Worm (Caenorhabditis elegans) whole organism, L1 larva: Measurements from ENCODE around the gene C49C8.2.
A peak's percentile ranks its signal among the peaks of the same experiment; 100 is the strongest.

Experiments used
- C04F5.9 ChIP-seq: sonication (generic microtip); optimal IDR thresholded peaks from 2 replicates; lab custom pipeline; 2016; ENCODE audit warnings: missing genetic modification characterization, missing compliant biosample characterization
- F16B12.6 ChIP-seq: fragments of 150-350 bp; optimal IDR thresholded peaks from 2 replicates; lab custom pipeline; 2014; ENCODE audit warnings: missing biosample characterization, missing genetic modification characterization
- Y116A8C.19 ChIP-seq: sonication (generic microtip); optimal IDR thresholded peaks from 2 replicates; lab custom pipeline; 2016; ENCODE audit warnings: missing compliant biosample characterization, missing genetic modification characterization, borderline replicate concordance
- alr-1 ChIP-seq: fragments of 200-800 bp; sonication (Bioruptor generic); optimal IDR thresholded peaks from 2 replicates; lab custom pipeline; 2018; ENCODE audit warnings: borderline replicate concordance, mild to moderate bottlenecking, missing genetic modification characterization, missing compliant biosample characterization
- aly-2 ChIP-seq: fragments of 150-350 bp; optimal IDR thresholded peaks from 2 replicates; lab custom pipeline; 2014; ENCODE audit warnings: missing biosample characterization, missing genetic modification characterization
- blmp-1 ChIP-seq: fragments of 150-350 bp; optimal IDR thresholded peaks from 2 replicates; lab custom pipeline; 2014; ENCODE audit warnings: missing biosample characterization, missing genetic modification characterization
- ceh-63 ChIP-seq: fragments of 200-800 bp; sonication (Bioruptor generic); optimal IDR thresholded peaks from 2 replicates; lab custom pipeline; 2018; ENCODE audit warnings: mild to moderate bottlenecking, missing genetic modification characterization, missing compliant biosample characterization
- ceh-8 ChIP-seq: fragments of 200-800 bp; sonication (Bioruptor generic); optimal IDR thresholded peaks from 2 replicates; lab custom pipeline; 2018; ENCODE audit warnings: mild to moderate bottlenecking, missing genetic modification characterization, moderate library complexity, missing compliant biosample characterization
- ceh-82 ChIP-seq, 3 experiments: fragments of 150-350 bp in 1 of 3; sonication (generic microtip) in 2 of 3; optimal IDR thresholded peaks; 2 replicates each; lab custom pipeline; 2014 to 2017; ENCODE audit warnings: missing biosample characterization in 3 of 3, missing genetic modification characterization in 3 of 3
- ceh-88 ChIP-seq: fragments of 200-800 bp; sonication (Bioruptor generic); IDR thresholded peaks from 2 replicates; pipeline ENCODE4 v1.3.6; 2022; ENCODE audit warnings: missing genetic modification characterization, missing compliant biosample characterization
- ceh-90 ChIP-seq: sonication (generic microtip); optimal IDR thresholded peaks from 2 replicates; lab custom pipeline; 2016; ENCODE audit warnings: missing genetic modification characterization, missing compliant biosample characterization
- dpl-1 ChIP-seq, 3 experiments: fragments of 150-350 bp in 2 of 3; sonication (generic microtip) in 1 of 3; optimal IDR thresholded peaks; 2 replicates each; lab custom pipeline; 2014 to 2017; ENCODE audit warnings: missing biosample characterization in 3 of 3, missing genetic modification characterization in 3 of 3, missing genetic modification reagents in 3 of 3
- efl-1 ChIP-seq, 4 experiments: fragments of 150-350 bp; optimal IDR thresholded peaks in 3 of 4; peaks in 1 of 4; 1 replicate in 1 of 4; 2 replicates in 3 of 4; lab custom pipeline; 2014; ENCODE audit warnings: missing biosample characterization in 2 of 4, missing genetic modification characterization in 2 of 4, missing genetic modification reagents in 2 of 4
- elt-2 ChIP-seq: sonication (generic microtip); optimal IDR thresholded peaks from 2 replicates; lab custom pipeline; 2016; ENCODE audit warnings: missing genetic modification characterization, mild to moderate bottlenecking, inconsistent platforms, missing compliant biosample characterization, missing genetic modification reagents
- fkh-4 ChIP-seq: sonication (generic microtip); optimal IDR thresholded peaks from 2 replicates; lab custom pipeline; 2016; ENCODE audit warnings: missing compliant biosample characterization, missing genetic modification characterization, borderline replicate concordance
- fkh-8 ChIP-seq: sonication (generic microtip); optimal IDR thresholded peaks from 2 replicates; lab custom pipeline; 2016; ENCODE audit warnings: mild to moderate bottlenecking, missing genetic modification characterization, missing compliant biosample characterization
- fos-1 ChIP-seq: fragments of 150-350 bp; optimal IDR thresholded peaks from 2 replicates; lab custom pipeline; 2014; ENCODE audit warnings: missing biosample characterization, missing genetic modification characterization
- grh-1 ChIP-seq: fragments of 200-800 bp; sonication (Bioruptor generic); IDR thresholded peaks from 2 replicates; pipeline ENCODE4 v1.3.6; 2022; ENCODE audit warnings: missing genetic modification reagents, missing genetic modification characterization, missing compliant biosample characterization
- hlh-4 ChIP-seq: sonication (generic microtip); optimal IDR thresholded peaks from 2 replicates; lab custom pipeline; 2016; ENCODE audit warnings: mild to moderate bottlenecking, missing genetic modification characterization, missing compliant biosample characterization
- lin-14 ChIP-seq: fragments of 200-800 bp; sonication (Bioruptor generic); optimal IDR thresholded peaks from 2 replicates; lab custom pipeline; 2018; ENCODE audit warnings: mild to moderate bottlenecking, missing genetic modification characterization, moderate library complexity, missing compliant biosample characterization
- lin-35 ChIP-seq, 2 experiments: fragments of 150-350 bp; optimal IDR thresholded peaks; 2 replicates each; lab custom pipeline; 2014; ENCODE audit warnings: missing biosample characterization in 2 of 2, missing genetic modification characterization in 2 of 2, missing genetic modification reagents in 2 of 2
- lin-39 ChIP-seq: fragments of 150-350 bp; optimal IDR thresholded peaks from 2 replicates; lab custom pipeline; 2014; ENCODE audit warnings: missing biosample characterization, missing genetic modification reagents, missing genetic modification characterization
- lsy-2 ChIP-seq, 2 experiments: fragments of 150-350 bp; optimal IDR thresholded peaks; 2 replicates each; lab custom pipeline; 2014; ENCODE audit warnings: missing biosample characterization in 2 of 2, missing genetic modification characterization in 2 of 2
- mab-9 ChIP-seq: fragments of 200-800 bp; sonication (Bioruptor generic); IDR thresholded peaks from 2 replicates; pipeline ENCODE4 v1.3.6; 2022; ENCODE audit warnings: missing genetic modification reagents, missing genetic modification characterization, missing compliant biosample characterization
- mdl-1 ChIP-seq, 2 experiments: fragments of 150-350 bp; optimal IDR thresholded peaks; 2 replicates each; lab custom pipeline; 2014 to 2017; ENCODE audit warnings: missing biosample characterization in 2 of 2, missing genetic modification characterization in 2 of 2, inconsistent platforms in 1 of 2
- mef-2 ChIP-seq: fragments of 150-350 bp; optimal IDR thresholded peaks from 2 replicates; lab custom pipeline; 2014; ENCODE audit warnings: missing biosample characterization, missing genetic modification characterization
- mep-1 ChIP-seq: fragments of 150-350 bp; optimal IDR thresholded peaks from 2 replicates; lab custom pipeline; 2014; ENCODE audit warnings: missing biosample characterization, missing genetic modification characterization
- nhr-11 ChIP-seq: fragments of 150-350 bp; optimal IDR thresholded peaks from 2 replicates; lab custom pipeline; 2014; ENCODE audit warnings: missing biosample characterization, missing genetic modification characterization
- nhr-20 ChIP-seq: sonication (generic microtip); optimal IDR thresholded peaks from 2 replicates; lab custom pipeline; 2016; ENCODE audit warnings: mild to moderate bottlenecking, missing genetic modification characterization, missing compliant biosample characterization
- nhr-237 ChIP-seq: fragments of 150-350 bp; optimal IDR thresholded peaks from 2 replicates; lab custom pipeline; 2014; ENCODE audit warnings: missing biosample characterization, missing genetic modification characterization
- nhr-28 ChIP-seq: fragments of 150-350 bp; optimal IDR thresholded peaks from 2 replicates; lab custom pipeline; 2014; ENCODE audit warnings: missing biosample characterization, missing genetic modification characterization
- nhr-71 ChIP-seq: sonication (generic microtip); optimal IDR thresholded peaks from 2 replicates; lab custom pipeline; 2016; ENCODE audit warnings: mild to moderate bottlenecking, missing genetic modification characterization, moderate library complexity, missing compliant biosample characterization
- nhr-76 ChIP-seq: sonication (generic microtip); optimal IDR thresholded peaks from 2 replicates; lab custom pipeline; 2017; ENCODE audit warnings: missing biosample characterization, missing genetic modification characterization
- nhr-85 ChIP-seq: sonication (generic microtip); peaks from one replicate; lab custom pipeline; 2016; ENCODE audit warnings: missing genetic modification characterization, inconsistent platforms, missing compliant biosample characterization
- nhr-90 ChIP-seq: sonication (generic microtip); optimal IDR thresholded peaks from 2 replicates; lab custom pipeline; 2016; ENCODE audit warnings: mild to moderate bottlenecking, missing genetic modification characterization, missing compliant biosample characterization; ENCODE audit not compliant: poor library complexity
- pax-3 ChIP-seq: fragments of 200-800 bp; sonication (Bioruptor generic); optimal IDR thresholded peaks from 2 replicates; lab custom pipeline; 2018; ENCODE audit warnings: mild to moderate bottlenecking, missing genetic modification characterization, moderate library complexity, missing compliant biosample characterization
- pqm-1 ChIP-seq: sonication (generic microtip); optimal IDR thresholded peaks from 3 replicates; lab custom pipeline; 2017; ENCODE audit warnings: missing biosample characterization, missing genetic modification characterization
- rnt-1 ChIP-seq: sonication (generic microtip); optimal IDR thresholded peaks from 2 replicates; lab custom pipeline; 2016; ENCODE audit warnings: mild to moderate bottlenecking, missing genetic modification characterization, moderate library complexity, missing compliant biosample characterization
- snpc-4 ChIP-seq: fragments of 150-350 bp; optimal IDR thresholded peaks from 2 replicates; lab custom pipeline; 2014; ENCODE audit warnings: missing biosample characterization, missing genetic modification characterization
- snu-23 ChIP-seq: sonication (generic microtip); optimal IDR thresholded peaks from 2 replicates; lab custom pipeline; 2016; ENCODE audit warnings: missing genetic modification characterization, missing compliant biosample characterization
- swsn-7 ChIP-seq: sonication (generic microtip); optimal IDR thresholded peaks from 2 replicates; lab custom pipeline; 2016; ENCODE audit warnings: missing genetic modification characterization, missing compliant biosample characterization
- tbx-2 ChIP-seq: sonication (generic microtip); optimal IDR thresholded peaks from 2 replicates; lab custom pipeline; 2016; ENCODE audit warnings: missing genetic modification characterization, missing compliant biosample characterization
- tlp-1 ChIP-seq: fragments of 150-350 bp; optimal IDR thresholded peaks from 2 replicates; lab custom pipeline; 2014; ENCODE audit warnings: missing biosample characterization, missing genetic modification characterization
- unc-86 ChIP-seq: sonication (generic microtip); optimal IDR thresholded peaks from 2 replicates; lab custom pipeline; 2016; ENCODE audit warnings: missing genetic modification characterization, missing compliant biosample characterization
- unc-98 ChIP-seq: fragments of 200-800 bp; sonication (Bioruptor generic); IDR thresholded peaks from 2 replicates; pipeline ENCODE4 v1.3.6; 2022; ENCODE audit warnings: missing genetic modification characterization, missing compliant biosample characterization
- vab-15 ChIP-seq: sonication (generic microtip); optimal IDR thresholded peaks from 2 replicates; lab custom pipeline; 2017; ENCODE audit warnings: missing genotype, mild to moderate bottlenecking, missing genetic modification characterization, missing compliant biosample characterization
- xbp-1 ChIP-seq: sonication (generic microtip); optimal IDR thresholded peaks from 2 replicates; lab custom pipeline; 2016; ENCODE audit warnings: missing genetic modification characterization, missing compliant biosample characterization
- zip-4 ChIP-seq: fragments of 200-800 bp; sonication (Bioruptor generic); optimal IDR thresholded peaks from 2 replicates; lab custom pipeline; 2018; ENCODE audit warnings: mild to moderate bottlenecking, missing genetic modification characterization, moderate library complexity, missing compliant biosample characterization

C49C8.2 gene

DNA sequence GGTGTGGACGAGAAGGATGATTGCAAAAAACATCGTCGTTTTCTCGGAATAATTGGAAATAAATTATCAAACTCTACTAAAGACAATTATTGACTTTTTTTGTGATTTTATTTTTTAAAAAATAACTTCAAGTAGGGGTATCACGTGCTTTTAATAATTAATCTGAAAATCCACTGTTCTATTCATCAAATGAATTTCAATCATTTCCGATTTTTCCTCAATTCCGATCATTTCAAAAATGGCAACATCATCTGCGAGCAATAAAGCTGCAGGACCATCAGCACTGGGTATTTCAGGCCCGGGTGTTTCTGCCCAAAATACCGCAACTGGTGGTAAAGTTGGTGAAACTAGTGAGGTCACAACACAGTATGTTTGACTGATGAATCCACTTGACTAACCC is 33.8 kb upstream of the C49C8.2 start, which contains the start of the genes F42A9.7 and F42A9.3:
Gene F42A9.7, minus strand, starts transcription at position 101 of the 400 bp plus-strand sequence.
Gene F42A9.3, plus strand, starts transcription at position 214 of the 400 bp plus-strand sequence.
- no peak for TF ChIP-seq lin-39 (tag; lab: Kevin White, UChicago)
- TF ChIP-seq nhr-85 (tag; lab: Kevin White, UChicago), result no peak
- no peak for TF ChIP-seq nhr-237
- no peak for TF ChIP-seq grh-1 (GFP tag; lab: Robert Waterston, UW)
- no peak for TF ChIP-seq pqm-1 (tag; lab: Kevin White, UChicago)
- no peak for TF ChIP-seq mef-2
- TF ChIP-seq ceh-63 (GFP tag; lab: Kevin White, UChicago), result no peak
- no peak for TF ChIP-seq zip-4 (GFP tag; lab: Kevin White, UChicago)
- TF ChIP-seq mdl-1 (tag; optimal IDR thresholded peaks at IDR 0.05; lab: Kevin White, UChicago), result no peak
- no peak for TF ChIP-seq nhr-11 (tag; lab: Kevin White, UChicago)
- TF ChIP-seq nhr-90 (tag; lab: Kevin White, UChicago), result no peak
- no peak for TF ChIP-seq aly-2 (tag; lab: Kevin White, UChicago)
- TF ChIP-seq nhr-20, result no peak
- TF ChIP-seq fkh-4, result no peak
- no peak for TF ChIP-seq fos-1 (tag; lab: Kevin White, UChicago)
- no peak for TF ChIP-seq efl-1 (optimal IDR thresholded peaks at IDR 0.05; lab: Kevin White, UChicago)
- no peak for TF ChIP-seq efl-1 (GFP tag; optimal IDR thresholded peaks at IDR 0.05 in 1 of 2; lab: Kevin White, UChicago)
- TF ChIP-seq vab-15 (tag; lab: Kevin White, UChicago), result no peak
- no peak for TF ChIP-seq rnt-1 (tag; lab: Kevin White, UChicago)
- TF ChIP-seq ceh-8 (GFP tag; lab: Kevin White, UChicago), result no peak

ce11 chrIV:8618698-8619097 is 32.2 kb upstream of the C49C8.2 start, which contains the start of gene F42A9.8:
TSS of gene F42A9.8 (minus strand) at chrIV:8618785.
- TF ChIP-seq xbp-1 (tag; lab: Kevin White, UChicago), result no peak
- TF ChIP-seq swsn-7, result no peak
- TF ChIP-seq lin-14, result peak; percentile 42
- TF ChIP-seq mab-9, result no peak
- no peak for TF ChIP-seq unc-98 (GFP tag; lab: Robert Waterston, UW)
- TF ChIP-seq hlh-4 (tag; lab: Kevin White, UChicago), result no peak
- peak; percentile 18 to 49 for TF ChIP-seq lsy-2 (tag; optimal IDR thresholded peaks at IDR 0.05; lab: Kevin White, UChicago)
- TF ChIP-seq nhr-76 (tag; lab: Kevin White, UChicago), result no peak
- no peak for TF ChIP-seq elt-2
- TF ChIP-seq nhr-28, result no peak
- TF ChIP-seq fkh-8 (tag; lab: Kevin White, UChicago), result no peak
- TF ChIP-seq Y116A8C.19 (tag; lab: Kevin White, UChicago), result no peak
- TF ChIP-seq mep-1 (tag; lab: Kevin White, UChicago), result peak; percentile 21
- TF ChIP-seq grh-1 (GFP tag; lab: Robert Waterston, UW), result no peak
- TF ChIP-seq dpl-1 (GFP tag; optimal IDR thresholded peaks at IDR 0.05; lab: Kevin White, UChicago), result peak in 1 of 3 experiments; percentile 30
- no peak for TF ChIP-seq tbx-2 (tag; lab: Kevin White, UChicago)
- no peak for TF ChIP-seq ceh-88 (GFP tag; lab: Robert Waterston, UW)
- no peak for TF ChIP-seq alr-1 (tag; lab: Kevin White, UChicago)
- TF ChIP-seq ceh-90 (tag; lab: Kevin White, UChicago), result no peak
- TF ChIP-seq blmp-1 (tag; lab: Kevin White, UChicago), result peak; percentile 6
- peak; percentile 31 for TF ChIP-seq nhr-71 (tag; lab: Kevin White, UChicago)
- no peak for TF ChIP-seq F16B12.6
- peak; percentile 35 for TF ChIP-seq snu-23 (GFP tag; lab: Kevin White, UChicago)
- no peak for TF ChIP-seq nhr-90 (tag; lab: Kevin White, UChicago)
- TF ChIP-seq unc-86 (tag; lab: Kevin White, UChicago), result no peak
- TF ChIP-seq C04F5.9 (tag; lab: Kevin White, UChicago), result no peak
- peak; percentile 6 for TF ChIP-seq nhr-20
- no peak for TF ChIP-seq nhr-11 (tag; lab: Kevin White, UChicago)
- TF ChIP-seq ceh-82 (tag; optimal IDR thresholded peaks at IDR 0.05; lab: Kevin White, UChicago), result peak in 1 of 3 experiments; percentile 11
- TF ChIP-seq snpc-4, result no peak
- TF ChIP-seq lin-35 (GFP tag; optimal IDR thresholded peaks at IDR 0.05; lab: Kevin White, UChicago), result peak in 1 of 2 experiments; percentile 42
- peak; percentile 25 to 26 for TF ChIP-seq efl-1 (optimal IDR thresholded peaks at IDR 0.05; lab: Kevin White, UChicago)
- peak; percentile 39 to 85 for TF ChIP-seq efl-1 (GFP tag; optimal IDR thresholded peaks at IDR 0.05 in 1 of 2; lab: Kevin White, UChicago)
- no peak for TF ChIP-seq ceh-63 (GFP tag; lab: Kevin White, UChicago)
- no peak for TF ChIP-seq tlp-1 (tag; lab: Kevin White, UChicago)
- no peak for TF ChIP-seq pax-3 (tag; lab: Kevin White, UChicago)
